Fruit fly (Drosophila melanogaster) whole organism, embryonic: ENCODE data around the gene Sf3a2.

Experiments used
- CG10147 ChIP-seq: fragments of 200-800 bp; sonication (Bioruptor generic); optimal IDR thresholded peaks from 2 replicates; lab custom pipeline; 2019; ENCODE audit warnings: missing biosample characterization, mild to moderate bottlenecking, missing genetic modification characterization, moderate library complexity
- CG11504 ChIP-seq: fragments of 200-800 bp; sonication (Bioruptor generic); optimal IDR thresholded peaks from 3 replicates; lab custom pipeline; 2019; ENCODE audit warnings: missing biosample characterization, mild to moderate bottlenecking, missing genetic modification characterization, moderate library complexity
- CG12236 ChIP-seq: fragments of 200-800 bp; sonication (Bioruptor generic); optimal IDR thresholded peaks from 2 replicates; lab custom pipeline; 2016; ENCODE audit warnings: missing biosample characterization, missing genetic modification characterization
- CG12299 ChIP-seq: fragments of 200-800 bp; sonication (Bioruptor generic); optimal IDR thresholded peaks from 2 replicates; lab custom pipeline; 2018; ENCODE audit warnings: missing biosample characterization, mild to moderate bottlenecking, missing genetic modification characterization
- CG12744 ChIP-seq: fragments of 200-800 bp; sonication (Bioruptor generic); optimal IDR thresholded peaks from 2 replicates; lab custom pipeline; 2016; ENCODE audit warnings: missing biosample characterization, missing genetic modification characterization
- CG13624 ChIP-seq: fragments of 200-800 bp; sonication (Bioruptor generic); optimal IDR thresholded peaks from 2 replicates; lab custom pipeline; 2016; ENCODE audit warnings: missing biosample characterization, missing genetic modification characterization
- CG14014 ChIP-seq: fragments of 200-800 bp; sonication (Bioruptor generic); IDR thresholded peaks from 2 replicates; pipeline ENCODE4 v1.3.6; 2022; ENCODE audit warnings: missing biosample characterization, missing genetic modification characterization
- CG17361 ChIP-seq: fragments of 200-800 bp; sonication (Bioruptor generic); IDR thresholded peaks from 3 replicates; pipeline ENCODE4 v1.3.6; 2022; ENCODE audit warnings: missing biosample characterization, missing genetic modification characterization
- CG18262 ChIP-seq: fragments of 200-800 bp; optimal IDR thresholded peaks from 3 replicates; lab custom pipeline; 2019; ENCODE audit warnings: missing biosample characterization, mild to moderate bottlenecking, missing genetic modification characterization, moderate library complexity
- CG2120 ChIP-seq: fragments of 200-800 bp; sonication (Bioruptor generic); optimal IDR thresholded peaks from 3 replicates; lab custom pipeline; 2016; ENCODE audit warnings: missing biosample characterization, missing genetic modification characterization
- CG2129 ChIP-seq: fragments of 200-800 bp; sonication (Bioruptor generic); IDR thresholded peaks from 2 replicates; pipeline ENCODE4 v1.3.6; 2022; ENCODE audit warnings: missing biosample characterization, missing genetic modification characterization; ENCODE audit not compliant: partially characterized antibody
- CG34224 ChIP-seq: fragments of 200-800 bp; sonication (Bioruptor generic); IDR thresholded peaks from 3 replicates; pipeline ENCODE4 v1.3.6; 2022; ENCODE audit warnings: missing biosample characterization, missing genetic modification characterization; ENCODE audit not compliant: partially characterized antibody
- CG7271 ChIP-seq: fragments of 200-800 bp; sonication (Bioruptor generic); optimal IDR thresholded peaks from 2 replicates; lab custom pipeline; 2018; ENCODE audit warnings: missing biosample characterization, mild to moderate bottlenecking, missing genetic modification characterization, moderate library complexity
- CG7786 ChIP-seq: fragments of 200-800 bp; sonication (Bioruptor generic); optimal IDR thresholded peaks from 2 replicates; lab custom pipeline; 2016; ENCODE audit warnings: missing biosample characterization, missing genetic modification characterization
- CG7963 ChIP-seq: fragments of 200-800 bp; sonication (Bioruptor generic); IDR thresholded peaks from 3 replicates; pipeline ENCODE4 v1.3.6; 2022; ENCODE audit warnings: missing biosample characterization, missing genetic modification characterization; ENCODE audit not compliant: partially characterized antibody
- CHES-1-like ChIP-seq: fragments of 200-800 bp; sonication (Bioruptor generic); optimal IDR thresholded peaks from 2 replicates; lab custom pipeline; 2016; ENCODE audit warnings: missing biosample characterization, missing genetic modification characterization
- Chrac-16 ChIP-seq: fragments of 200-800 bp; sonication (Bioruptor generic); optimal IDR thresholded peaks from 3 replicates; lab custom pipeline; 2016; ENCODE audit warnings: missing biosample characterization, missing genetic modification characterization
- CoRest ChIP-seq: fragments of 200-800 bp; sonication (Bioruptor generic); optimal IDR thresholded peaks from 3 replicates; lab custom pipeline; 2018; ENCODE audit warnings: missing biosample characterization, mild to moderate bottlenecking, missing genetic modification characterization, moderate library complexity
- Dp ChIP-seq: fragments of 200-800 bp; sonication (Bioruptor generic); optimal IDR thresholded peaks from 2 replicates; lab custom pipeline; 2018; ENCODE audit warnings: missing biosample characterization, mild to moderate bottlenecking, missing genetic modification characterization, moderate library complexity
- Fer1 ChIP-seq: fragments of 200-800 bp; sonication (Bioruptor generic); optimal IDR thresholded peaks from 2 replicates; lab custom pipeline; 2017; ENCODE audit warnings: missing biosample characterization, mild to moderate bottlenecking, missing genetic modification characterization
- HHEX ChIP-seq: fragments of 200-800 bp; sonication (Bioruptor generic); optimal IDR thresholded peaks from 3 replicates; lab custom pipeline; 2017; ENCODE audit warnings: missing biosample characterization, mild to moderate bottlenecking, missing genetic modification characterization, missing genetic modification reagents
- Hand ChIP-seq: fragments of 200-800 bp; sonication (Bioruptor generic); optimal IDR thresholded peaks from 2 replicates; lab custom pipeline; 2017; ENCODE audit warnings: mild to moderate bottlenecking, missing biosample characterization, missing genetic modification reagents, missing genetic modification characterization
- Hr39 ChIP-seq: fragments of >200 bp; optimal IDR thresholded peaks from 2 replicates; lab custom pipeline; 2017
- Hr51 ChIP-seq, 2 experiments: fragments of 200-800 bp; sonication (Bioruptor generic); optimal IDR thresholded peaks; 2 replicates in 1 of 2; 3 replicates in 1 of 2; lab custom pipeline; 2016 to 2018; ENCODE audit warnings: missing biosample characterization in 2 of 2, missing genetic modification characterization in 2 of 2, mild to moderate bottlenecking in 1 of 2, moderate library complexity in 1 of 2
- MTF-1 ChIP-seq: fragments of 200-800 bp; sonication (Bioruptor generic); optimal IDR thresholded peaks from 2 replicates; lab custom pipeline; 2018; ENCODE audit warnings: missing biosample characterization, mild to moderate bottlenecking, missing genetic modification characterization, borderline replicate concordance
- Mes4 ChIP-seq: fragments of 200-800 bp; sonication (Bioruptor generic); optimal IDR thresholded peaks from 2 replicates; lab custom pipeline; 2016; ENCODE audit warnings: missing biosample characterization, missing genetic modification characterization
- NC2β ChIP-seq: fragments of 200-800 bp; sonication (Bioruptor generic); optimal IDR thresholded peaks from 2 replicates; lab custom pipeline; 2016; ENCODE audit warnings: missing biosample characterization, missing genetic modification characterization
- Neu2 ChIP-seq: fragments of 200-800 bp; sonication (Bioruptor generic); optimal IDR thresholded peaks from 3 replicates; lab custom pipeline; 2016; ENCODE audit warnings: missing biosample characterization, missing genetic modification characterization, borderline replicate concordance
- PHDP ChIP-seq: fragments of 200-800 bp; sonication (Bioruptor generic); optimal IDR thresholded peaks from 3 replicates; lab custom pipeline; 2018; ENCODE audit warnings: missing biosample characterization, mild to moderate bottlenecking, missing genetic modification characterization, moderate library complexity
- Stat92E ChIP-seq, 3 experiments: fragments of >200 bp in 2 of 3; fragments of 200-800 bp in 1 of 3; sonication (Bioruptor generic) in 1 of 3; optimal IDR thresholded peaks; 2 replicates each; lab custom pipeline; 2017 to 2019; ENCODE audit warnings: missing biosample characterization in 3 of 3, missing genetic modification characterization in 3 of 3, mild to moderate bottlenecking in 1 of 3, moderate library complexity in 1 of 3
- ap ChIP-seq: fragments of 200-800 bp; sonication (Bioruptor generic); IDR thresholded peaks from 2 replicates; pipeline ENCODE4 v1.3.6; 2022; ENCODE audit warnings: missing biosample characterization, missing genetic modification characterization
- bsh ChIP-seq, 2 experiments: fragments of 200-800 bp; sonication (Bioruptor generic); optimal IDR thresholded peaks; 2 replicates each; lab custom pipeline; 2017 to 2018; ENCODE audit warnings: mild to moderate bottlenecking in 2 of 2, missing biosample characterization in 2 of 2, missing genetic modification characterization in 2 of 2, moderate library complexity in 1 of 2
- corto ChIP-seq: fragments of 200-800 bp; sonication (Bioruptor generic); optimal IDR thresholded peaks from 2 replicates; lab custom pipeline; 2016; ENCODE audit warnings: missing biosample characterization, mild to moderate bottlenecking, missing genetic modification characterization, moderate library complexity
- dan ChIP-seq: fragments of 200-800 bp; sonication (Bioruptor generic); IDR thresholded peaks from 2 replicates; pipeline ENCODE4 v1.3.6; 2022; ENCODE audit warnings: missing biosample characterization, missing genetic modification characterization
- exex ChIP-seq: fragments of 200-800 bp; sonication (Bioruptor generic); optimal IDR thresholded peaks from 4 replicates; lab custom pipeline; 2018; ENCODE audit warnings: missing biosample characterization, mild to moderate bottlenecking, missing genetic modification characterization, moderate library complexity
- ftz-f1 ChIP-seq: fragments of 200-800 bp; sonication (Bioruptor generic); optimal IDR thresholded peaks from 2 replicates; lab custom pipeline; 2016; ENCODE audit warnings: missing biosample characterization, missing genetic modification characterization
- ham ChIP-seq: fragments of 200-800 bp; sonication (Bioruptor generic); IDR thresholded peaks from 2 replicates; pipeline ENCODE4 v1.3.6; 2022; ENCODE audit warnings: missing biosample characterization, missing genetic modification characterization
- jigr1 ChIP-seq: fragments of 200-800 bp; sonication (Bioruptor generic); IDR thresholded peaks from 3 replicates; pipeline ENCODE4 v1.3.6; 2022; ENCODE audit warnings: missing biosample characterization, missing genetic modification characterization
- klu ChIP-seq: fragments of 200-800 bp; sonication (Bioruptor generic); IDR thresholded peaks from 2 replicates; pipeline ENCODE4 v1.3.6; 2022; ENCODE audit warnings: missing biosample characterization, missing genetic modification characterization
- lola ChIP-seq, 3 experiments: fragments of >200 bp in 2 of 3; fragments of 200-800 bp in 1 of 3; sonication (Bioruptor generic) in 1 of 3; optimal IDR thresholded peaks; 2 replicates each; lab custom pipeline; 2017 to 2019; ENCODE audit warnings: missing biosample characterization in 3 of 3, missing genetic modification characterization in 3 of 3, mild to moderate bottlenecking in 1 of 3, moderate library complexity in 1 of 3
- nerfin-2 ChIP-seq: fragments of 200-800 bp; sonication (Bioruptor generic); IDR thresholded peaks from 2 replicates; pipeline ENCODE4 v1.3.6; 2022; ENCODE audit warnings: missing biosample characterization, missing genetic modification characterization; ENCODE audit not compliant: partially characterized antibody
- pb ChIP-seq: fragments of 200-800 bp; sonication (Bioruptor generic); optimal IDR thresholded peaks from 3 replicates; lab custom pipeline; 2016; ENCODE audit warnings: missing biosample characterization, missing genetic modification characterization
- pho ChIP-seq: fragments of 200-800 bp; sonication (Bioruptor generic); optimal IDR thresholded peaks from 2 replicates; lab custom pipeline; 2016; ENCODE audit warnings: missing biosample characterization, missing genetic modification characterization
- pum ChIP-seq: fragments of 200-800 bp; sonication (Bioruptor generic); optimal IDR thresholded peaks from 2 replicates; lab custom pipeline; 2016; ENCODE audit warnings: missing biosample characterization, missing genetic modification characterization
- tap ChIP-seq: fragments of 200-800 bp; optimal IDR thresholded peaks from 3 replicates; lab custom pipeline; 2019; ENCODE audit warnings: missing biosample characterization, mild to moderate bottlenecking, missing genetic modification characterization, moderate library complexity
- tup ChIP-seq: fragments of 200-800 bp; sonication (Bioruptor generic); optimal IDR thresholded peaks from 2 replicates; lab custom pipeline; 2016; ENCODE audit warnings: missing biosample characterization, mild to moderate bottlenecking, missing genetic modification characterization, moderate library complexity
- twi ChIP-seq: fragments of 200-800 bp; optimal IDR thresholded peaks from 2 replicates; lab custom pipeline; 2019; ENCODE audit warnings: missing biosample characterization, mild to moderate bottlenecking, missing genetic modification characterization, moderate library complexity
- zf30C ChIP-seq: fragments of 200-800 bp; sonication (Bioruptor generic); optimal IDR thresholded peaks from 3 replicates; lab custom pipeline; 2018; ENCODE audit warnings: missing biosample characterization, mild to moderate bottlenecking, missing genetic modification characterization

The Sf3a2 gene

DNA sequence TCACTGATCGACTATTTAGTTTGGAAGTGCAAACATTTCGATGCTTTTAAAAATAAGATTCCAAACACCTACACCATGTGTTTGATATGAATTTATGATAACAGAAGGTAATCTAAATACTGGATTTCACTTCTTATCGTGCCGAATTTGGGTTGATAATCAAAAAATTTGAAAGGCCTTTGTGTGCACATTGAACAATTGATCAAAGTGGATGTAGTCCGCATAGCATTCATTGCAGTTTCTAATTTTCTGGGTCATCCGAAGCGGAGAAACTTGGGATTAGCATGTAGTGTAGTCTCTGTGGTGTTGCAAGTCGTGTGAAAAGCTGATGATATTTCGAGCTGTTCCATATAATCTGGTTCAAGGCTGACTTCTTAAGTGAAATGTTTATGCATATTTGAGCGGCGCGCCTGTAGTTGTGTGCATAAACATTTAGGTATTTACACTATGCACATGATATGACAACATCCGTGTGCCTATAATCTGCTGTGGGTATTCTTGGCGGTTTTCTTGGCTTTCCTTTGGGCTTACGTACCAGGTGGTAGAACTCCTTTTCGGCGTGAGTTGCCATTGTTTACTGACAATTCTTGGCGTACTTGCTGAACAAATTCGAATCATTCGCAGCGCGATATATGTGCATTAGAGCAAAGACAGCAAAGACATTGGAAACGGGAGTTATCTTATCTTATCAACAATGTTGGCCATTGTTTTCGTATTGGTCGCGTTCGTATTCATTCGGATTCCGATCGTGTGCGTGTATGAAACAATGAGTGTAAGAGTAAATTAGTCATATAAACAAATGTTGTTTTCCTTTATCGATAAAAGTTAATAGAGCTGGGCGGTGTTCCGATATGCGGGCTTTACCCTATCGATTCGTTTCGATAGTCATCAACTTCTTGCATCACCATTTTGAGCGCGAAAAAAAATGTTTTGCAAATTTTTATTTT lies 40.8 kb downstream of the Sf3a2 start, which contains the start of gene Hip1 (continued):
- peak; percentile 80 for TF ChIP-seq nerfin-2 (GFP tag; lab: Robert Waterston, UW)
- peak; percentile 92 for TF ChIP-seq CG34224 (GFP tag; lab: Robert Waterston, UW)
- no peak for TF ChIP-seq ham (GFP tag; lab: Robert Waterston, UW)
- TF ChIP-seq Hr39 (lab: Kevin White, UChicago) = no peak
- no peak for TF ChIP-seq Neu2 (GFP tag; lab: Kevin White, UChicago)
- no peak for TF ChIP-seq CG14014
- no peak for TF ChIP-seq CG11504 (tag; lab: Kevin White, UChicago)
- TF ChIP-seq ap (GFP tag; lab: Robert Waterston, UW) = no peak
- TF ChIP-seq CG2120 (GFP tag; lab: Kevin White, UChicago) = no peak
- TF ChIP-seq Hand (GFP tag; lab: Kevin White, UChicago) = no peak
- TF ChIP-seq PHDP (tag; lab: Kevin White, UChicago) = no peak
- TF ChIP-seq CoRest = no peak
- TF ChIP-seq pum (GFP tag; lab: Kevin White, UChicago) = no peak
- TF ChIP-seq Stat92E (GFP tag; optimal IDR thresholded peaks at IDR 0.05; lab: Kevin White, UChicago) = no peak
- TF ChIP-seq corto (GFP tag; lab: Kevin White, UChicago) = no peak
- TF ChIP-seq Mes4 (GFP tag; lab: Kevin White, UChicago) = no peak
- no peak for TF ChIP-seq HHEX (GFP tag; lab: Kevin White, UChicago)
- no peak for TF ChIP-seq ftz-f1 (GFP tag; lab: Kevin White, UChicago)
- TF ChIP-seq CG12236 (GFP tag; lab: Kevin White, UChicago) = no peak
- TF ChIP-seq CG13624 (GFP tag; lab: Kevin White, UChicago) = no peak
- no peak for TF ChIP-seq exex (tag; lab: Kevin White, UChicago)
- no peak for TF ChIP-seq CG12744 (GFP tag; lab: Kevin White, UChicago)
- TF ChIP-seq CG2129 (GFP tag; lab: Robert Waterston, UW) = peak; percentile 61
- TF ChIP-seq klu (GFP tag; lab: Robert Waterston, UW) = no peak
- no peak for TF ChIP-seq pho (GFP tag; lab: Kevin White, UChicago)
- no peak for TF ChIP-seq zf30C (GFP tag; lab: Kevin White, UChicago)
- TF ChIP-seq jigr1 (GFP tag; lab: Robert Waterston, UW) = no peak
- peak; percentile 70; the same call in 2 of the 3 replicates for TF ChIP-seq CG7963 (GFP tag; lab: Robert Waterston, UW)
- no peak for TF ChIP-seq CG7271
- no peak for TF ChIP-seq CG18262 (tag; lab: Kevin White, UChicago)
- no peak for TF ChIP-seq NC2β (GFP tag; lab: Kevin White, UChicago)
- no peak for TF ChIP-seq dan (GFP tag; lab: Robert Waterston, UW)
- TF ChIP-seq CG7786 (GFP tag; lab: Kevin White, UChicago) = no peak
- no peak for TF ChIP-seq lola (GFP tag; optimal IDR thresholded peaks at IDR 0.05; lab: Kevin White, UChicago)
- TF ChIP-seq bsh (GFP tag; optimal IDR thresholded peaks at IDR 0.05; lab: Kevin White, UChicago) = no peak
- TF ChIP-seq Chrac-16 (GFP tag; lab: Kevin White, UChicago) = no peak
- no peak for TF ChIP-seq tup (GFP tag; lab: Kevin White, UChicago)
- TF ChIP-seq CG12299 (tag; lab: Kevin White, UChicago) = peak; percentile 43
- no peak for TF ChIP-seq Hr51 (GFP tag; optimal IDR thresholded peaks at IDR 0.05; lab: Kevin White, UChicago)
- TF ChIP-seq MTF-1 (GFP tag; lab: Kevin White, UChicago) = no peak
- no peak for TF ChIP-seq CHES-1-like
- TF ChIP-seq tap (tag; lab: Kevin White, UChicago) = no peak
- no peak for TF ChIP-seq CG17361 (GFP tag; lab: Robert Waterston, UW)
- no peak for TF ChIP-seq pb (GFP tag; lab: Kevin White, UChicago)
- TF ChIP-seq twi (tag; lab: Kevin White, UChicago) = no peak
- TF ChIP-seq Dp (GFP tag; lab: Kevin White, UChicago) = peak; percentile 88
- TF ChIP-seq Fer1 (GFP tag; lab: Kevin White, UChicago) = no peak
- TF ChIP-seq CG10147 (GFP tag; lab: Kevin White, UChicago) = no peak
